Worm (Caenorhabditis elegans) whole organism, L3 larva: ENCODE data around the gene F56D6.20.

Experiments
- fkh-10 ChIP-seq: sonication (generic microtip); optimal IDR thresholded peaks from 2 replicates; lab custom pipeline; 2017; ENCODE audit warnings: missing biosample characterization, missing genetic modification reagents, missing genetic modification characterization
- fos-1 ChIP-seq: fragments of 150-350 bp; optimal IDR thresholded peaks from 2 replicates; lab custom pipeline; 2014; ENCODE audit warnings: missing biosample characterization, missing genetic modification characterization
- lin-39 ChIP-seq: fragments of 150-350 bp; optimal IDR thresholded peaks from 2 replicates; lab custom pipeline; 2018; ENCODE audit warnings: missing biosample characterization, missing genetic modification reagents, missing genetic modification characterization
- nfya-1 ChIP-seq: sonication (generic microtip); optimal IDR thresholded peaks from 2 replicates; lab custom pipeline; 2017; ENCODE audit warnings: missing genetic modification characterization, mild to moderate bottlenecking, missing compliant biosample characterization, antibody characterized with exemption, moderate library complexity; ENCODE audit not compliant: insufficient read depth
- nhr-76 ChIP-seq: fragments of 150-350 bp; sonication (generic microtip); optimal IDR thresholded peaks from 5 replicates; lab custom pipeline; 2014; ENCODE audit warnings: missing biosample characterization, missing genetic modification characterization
- pha-4 ChIP-seq: fragments of 150-350 bp; optimal IDR thresholded peaks from 2 replicates; lab custom pipeline; 2014; ENCODE audit warnings: missing biosample characterization, missing genetic modification reagents, missing genetic modification characterization
- skn-1 ChIP-seq: fragments of 150-350 bp; optimal IDR thresholded peaks from 2 replicates; lab custom pipeline; 2014; ENCODE audit warnings: missing biosample characterization, missing genetic modification characterization
- tbx-2 ChIP-seq: sonication (generic microtip); optimal IDR thresholded peaks from 2 replicates; lab custom pipeline; 2016; ENCODE audit warnings: mild to moderate bottlenecking, missing genetic modification characterization, missing compliant biosample characterization
- ztf-11 ChIP-seq: fragments of 150-350 bp; optimal IDR thresholded peaks from 2 replicates; lab custom pipeline; 2014; ENCODE audit warnings: missing biosample characterization, missing genetic modification characterization

DNA sequence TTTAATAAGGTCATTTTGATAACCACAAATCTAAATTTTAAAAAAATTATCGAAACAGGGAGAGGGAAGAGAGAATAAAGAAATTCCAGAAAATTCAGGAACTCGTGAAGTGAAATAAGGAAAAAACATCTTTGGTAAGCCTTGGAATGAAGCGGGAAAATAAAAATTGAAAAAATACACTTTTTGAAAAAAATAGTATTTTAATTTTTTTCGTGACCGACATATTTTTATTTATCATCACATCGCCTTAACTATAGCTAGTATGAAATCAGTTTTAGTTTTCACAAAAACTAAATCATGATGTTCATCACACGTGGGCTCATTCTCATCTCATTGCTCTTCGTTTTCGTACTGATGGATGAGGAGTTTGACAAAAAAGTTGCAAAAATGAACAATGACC, 3.6 kb upstream of the F56D6.20 start, which contains the start of gene F56D6.13:
- TF ChIP-seq lin-39: no peak
- TF ChIP-seq tbx-2 (tag; lab: Kevin White, UChicago): no peak
- no peak for TF ChIP-seq fkh-10 (GFP tag; lab: Kevin White, UChicago)
- no peak for TF ChIP-seq pha-4 (tag; lab: Kevin White, UChicago)
- TF ChIP-seq fos-1 (tag; lab: Kevin White, UChicago): no peak
- no peak for TF ChIP-seq skn-1 (tag; lab: Kevin White, UChicago)
- no peak for TF ChIP-seq nfya-1
- TF ChIP-seq ztf-11 (tag; lab: Kevin White, UChicago): no peak
- no peak for TF ChIP-seq nhr-76 (tag; lab: Kevin White, UChicago)
